Fruit fly (Drosophila melanogaster) whole organism, wandering third instar larva: ENCODE results near the gene PTPMT1.

Experiments used
- Abd-B ChIP-seq: fragments of >200 bp; optimal IDR thresholded peaks from 2 replicates; lab custom pipeline; 2017; ENCODE audit warnings: missing biosample characterization, missing genetic modification characterization
- CG32264 ChIP-seq: fragments of 200-800 bp; sonication (Bioruptor generic); optimal IDR thresholded peaks from 2 replicates; lab custom pipeline; 2016; ENCODE audit warnings: missing biosample characterization, missing genetic modification characterization
- Dfd ChIP-seq: fragments of >200 bp; optimal IDR thresholded peaks from 2 replicates; lab custom pipeline; 2017; ENCODE audit warnings: missing biosample characterization, missing genetic modification characterization
- Dif ChIP-seq: fragments of 200-275, 200-300 bp; sonication (Bioruptor generic); optimal IDR thresholded peaks from 2 replicates; lab custom pipeline; 2018; ENCODE audit warnings: missing biosample characterization, missing genetic modification characterization; ENCODE audit not compliant: partially characterized antibody
- GATAd ChIP-seq: sonication (Bioruptor generic); optimal IDR thresholded peaks from 2 replicates; lab custom pipeline; 2016; ENCODE audit warnings: missing biosample characterization, missing genetic modification characterization
- HLH106 ChIP-seq: fragments of 200-800 bp; optimal IDR thresholded peaks from 3 replicates; lab custom pipeline; 2019; ENCODE audit warnings: missing biosample characterization, mild to moderate bottlenecking, missing genetic modification characterization, moderate library complexity
- Hnf4 ChIP-seq: fragments of 200-800 bp; sonication (Bioruptor generic); optimal IDR thresholded peaks from 2 replicates; lab custom pipeline; 2016; ENCODE audit warnings: missing biosample characterization, mild to moderate bottlenecking, missing genetic modification characterization
- Hr78 ChIP-seq: fragments of >200 bp; optimal IDR thresholded peaks from 2 replicates; lab custom pipeline; 2017; ENCODE audit warnings: missing biosample characterization, missing genetic modification characterization
- Hr83 ChIP-seq: fragments of 200-300 bp; sonication (Bioruptor generic); optimal IDR thresholded peaks from 2 replicates; lab custom pipeline; 2016; ENCODE audit warnings: missing biosample characterization, mild to moderate bottlenecking, missing genetic modification characterization, moderate library complexity; ENCODE audit not compliant: poor library complexity, severe bottlenecking
- Jra ChIP-seq: sonication (Bioruptor generic); optimal IDR thresholded peaks from 2 replicates; lab custom pipeline; 2016; ENCODE audit warnings: missing biosample characterization, missing genetic modification characterization
- Myc ChIP-seq: fragments of >200 bp; optimal IDR thresholded peaks from 2 replicates; lab custom pipeline; 2017
- N ChIP-seq: fragments of >200 bp; optimal IDR thresholded peaks from 2 replicates; lab custom pipeline; 2018; ENCODE audit warnings: missing biosample characterization, missing external identifiers, missing genetic modification characterization
- OdsH ChIP-seq: fragments of 200-800 bp; sonication (Bioruptor generic); optimal IDR thresholded peaks from 2 replicates; lab custom pipeline; 2016; ENCODE audit warnings: missing biosample characterization, mild to moderate bottlenecking, missing genetic modification characterization
- Rel ChIP-seq, 2 experiments: fragments of 200-800 bp; sonication (Bioruptor generic) in 1 of 2; optimal IDR thresholded peaks; 2 replicates in 1 of 2; 3 replicates in 1 of 2; lab custom pipeline; 2016 to 2019; ENCODE audit warnings: mild to moderate bottlenecking in 2 of 2, missing biosample characterization in 2 of 2, missing genetic modification characterization in 2 of 2, moderate library complexity in 1 of 2
- Sp1 ChIP-seq: fragments of 200-800 bp; sonication (Bioruptor generic); optimal IDR thresholded peaks from 3 replicates; lab custom pipeline; 2019; ENCODE audit warnings: missing biosample characterization, mild to moderate bottlenecking, missing genetic modification characterization, moderate library complexity
- br ChIP-seq: fragments of 200-800 bp; sonication (Bioruptor generic); optimal IDR thresholded peaks from 2 replicates; lab custom pipeline; 2016; ENCODE audit warnings: missing biosample characterization, missing genetic modification characterization
- brk ChIP-seq: fragments of 200-800 bp; sonication (Bioruptor generic); optimal IDR thresholded peaks from 2 replicates; lab custom pipeline; 2016; ENCODE audit warnings: missing biosample characterization, mild to moderate bottlenecking, missing genetic modification characterization
- dmrt93B ChIP-seq: fragments of 200-800 bp; sonication (Bioruptor generic); optimal IDR thresholded peaks from 2 replicates; lab custom pipeline; 2018; ENCODE audit warnings: missing biosample characterization, mild to moderate bottlenecking, missing genetic modification characterization
- dsf ChIP-seq: sonication (Bioruptor generic); optimal IDR thresholded peaks from 2 replicates; lab custom pipeline; 2016; ENCODE audit warnings: missing biosample characterization, missing genetic modification characterization, borderline replicate concordance
- ey ChIP-seq: fragments of 200-800 bp; sonication (Bioruptor generic); optimal IDR thresholded peaks from 2 replicates; lab custom pipeline; 2016; ENCODE audit warnings: missing biosample characterization, missing genetic modification characterization
- foxo ChIP-seq, 2 experiments: fragments of 200-800 bp; sonication (Bioruptor generic); optimal IDR thresholded peaks; 2 replicates in 1 of 2; 3 replicates in 1 of 2; lab custom pipeline; 2016 to 2017; ENCODE audit warnings: missing biosample characterization in 2 of 2, missing genetic modification characterization in 2 of 2
- fru ChIP-seq: fragments of 200-800 bp; sonication (Bioruptor generic); optimal IDR thresholded peaks from 3 replicates; lab custom pipeline; 2016; ENCODE audit warnings: missing biosample characterization, mild to moderate bottlenecking, missing genetic modification characterization
- h ChIP-seq: fragments of 200-800 bp; sonication (Bioruptor generic); optimal IDR thresholded peaks from 3 replicates; lab custom pipeline; 2016; ENCODE audit warnings: missing biosample characterization, mild to moderate bottlenecking, missing genetic modification characterization
- jim ChIP-seq: fragments of 175-275, 200-325 bp; sonication (Bioruptor generic); optimal IDR thresholded peaks from 2 replicates; lab custom pipeline; 2016; ENCODE audit warnings: missing biosample characterization, mild to moderate bottlenecking, missing genetic modification characterization
- pan ChIP-seq: fragments of >200 bp; optimal IDR thresholded peaks from 2 replicates; lab custom pipeline; 2017
- psq ChIP-seq: fragments of 200-800 bp; sonication (Bioruptor generic); optimal IDR thresholded peaks from 3 replicates; lab custom pipeline; 2017; ENCODE audit warnings: missing biosample characterization, mild to moderate bottlenecking, missing genetic modification characterization, moderate library complexity
- rgr ChIP-seq: fragments of 200-800 bp; sonication (Bioruptor generic); optimal IDR thresholded peaks from 3 replicates; lab custom pipeline; 2016; ENCODE audit warnings: missing biosample characterization, mild to moderate bottlenecking, missing genetic modification characterization
- sv ChIP-seq: fragments of 200-800 bp; sonication (Bioruptor generic); optimal IDR thresholded peaks from 3 replicates; lab custom pipeline; 2016; ENCODE audit warnings: missing biosample characterization, missing genetic modification characterization
- tai ChIP-seq: sonication (Bioruptor generic); optimal IDR thresholded peaks from 2 replicates; lab custom pipeline; 2016; ENCODE audit warnings: missing biosample characterization, missing genetic modification characterization
- usp ChIP-seq: fragments of >200 bp; optimal IDR thresholded peaks from 2 replicates; lab custom pipeline; 2017; ENCODE audit warnings: missing biosample characterization, missing genetic modification characterization
- woc ChIP-seq: sonication (Bioruptor generic); optimal IDR thresholded peaks from 2 replicates; lab custom pipeline; 2016; ENCODE audit warnings: missing biosample characterization, mild to moderate bottlenecking, missing genetic modification characterization

Gene PTPMT1

dm6 chr3R:23788406-23789021 is 30.4 kb downstream of the PTPMT1 start:
- TF ChIP-seq Dif (GFP tag; lab: Kevin White, UChicago) (no peak), Hr78 (GFP tag; lab: Kevin White, UChicago) (no peak), h (GFP tag; lab: Kevin White, UChicago) (peak; percentile 49), Hnf4 (GFP tag; lab: Kevin White, UChicago) (peak; percentile 11), pan (lab: Kevin White, UChicago) (no peak), dmrt93B (GFP tag; lab: Kevin White, UChicago) (peak; percentile 38), Myc (no peak), woc (GFP tag; lab: Kevin White, UChicago) (peak; percentile 61), ey (peak; percentile 61), GATAd (GFP tag; lab: Kevin White, UChicago) (no peak), br (GFP tag; lab: Kevin White, UChicago) (peak; percentile 60), sv (GFP tag; lab: Kevin White, UChicago) (no peak), jim (GFP tag; lab: Kevin White, UChicago) (no peak), tai (no peak), rgr (GFP tag; lab: Kevin White, UChicago) (peak; percentile 62), fru (GFP tag; lab: Kevin White, UChicago) (peak; percentile 51), Abd-B (GFP tag; lab: Kevin White, UChicago) (no peak), Rel (GFP tag; optimal IDR thresholded peaks at IDR 0.05; lab: Kevin White, UChicago) (no peak), Rel (tag; optimal IDR thresholded peaks at IDR 0.05; lab: Kevin White, UChicago) (peak; percentile 86), N (GFP tag; lab: Kevin White, UChicago) (no peak), OdsH (GFP tag; lab: Kevin White, UChicago) (peak; percentile 39), HLH106 (tag; lab: Kevin White, UChicago) (peak; percentile 69), Dfd (GFP tag; lab: Kevin White, UChicago) (no peak), Sp1 (GFP tag; lab: Kevin White, UChicago) (peak; percentile 65), psq (GFP tag; lab: Kevin White, UChicago) (peak; percentile 53), usp (GFP tag; lab: Kevin White, UChicago) (no peak), foxo (GFP tag; optimal IDR thresholded peaks at IDR 0.05; lab: Kevin White, UChicago) (peak in 1 of 2 experiments; percentile 61), brk (GFP tag; lab: Kevin White, UChicago) (no peak), Hr83 (GFP tag; lab: Kevin White, UChicago) (no peak), Jra (GFP tag; lab: Kevin White, UChicago) (no peak)

- TF ChIP-seq Rel (GFP tag; optimal IDR thresholded peaks at IDR 0.05; lab: Kevin White, UChicago) (no peak), Rel (tag; optimal IDR thresholded peaks at IDR 0.05; lab: Kevin White, UChicago) (peak; percentile 52), jim (GFP tag; lab: Kevin White, UChicago) (no peak)
Observed at dm6 chr3R:23789584-23789983, 31.4 kb downstream of the PTPMT1 start.

dm6 chr3R:23790483-23791175 is 32.5 kb downstream of the PTPMT1 start:
- TF ChIP-seq N (GFP tag; lab: Kevin White, UChicago) (no peak), psq (GFP tag; lab: Kevin White, UChicago) (no peak), sv (GFP tag; lab: Kevin White, UChicago) (no peak), brk (GFP tag; lab: Kevin White, UChicago) (no peak), Hr83 (GFP tag; lab: Kevin White, UChicago) (no peak), dsf (no peak), h (GFP tag; lab: Kevin White, UChicago) (peak; percentile 9), CG32264 (no peak), Rel (GFP tag; optimal IDR thresholded peaks at IDR 0.05; lab: Kevin White, UChicago) (no peak), Rel (tag; optimal IDR thresholded peaks at IDR 0.05; lab: Kevin White, UChicago) (peak; percentile 87), pan (lab: Kevin White, UChicago) (no peak), Jra (GFP tag; lab: Kevin White, UChicago) (no peak), Hr78 (GFP tag; lab: Kevin White, UChicago) (no peak)

- TF ChIP-seq Myc (no peak), fru (GFP tag; lab: Kevin White, UChicago) (no peak), OdsH (GFP tag; lab: Kevin White, UChicago) (peak; percentile 24), psq (GFP tag; lab: Kevin White, UChicago) (peak; percentile 24), HLH106 (tag; lab: Kevin White, UChicago) (no peak), dmrt93B (GFP tag; lab: Kevin White, UChicago) (no peak), rgr (GFP tag; lab: Kevin White, UChicago) (no peak), GATAd (GFP tag; lab: Kevin White, UChicago) (no peak)
Observed at dm6 chr3R:23791491-23791890, 33.4 kb downstream of the PTPMT1 start.
